Fruit fly (Drosophila melanogaster): ENCODE measurements around the gene CG15253.

The CG15253 gene

dm6 chr2L:15629596-15630168 is 13.5 kb upstream of the CG15253 start, which contains the start of gene CG18480 (continued):
- TF ChIP-seq tap (tag; optimal IDR thresholded peaks at IDR 0.05) (no peak), Eip74EF (GFP tag; optimal IDR thresholded peaks at IDR 0.05) (no peak), CG11456 (GFP tag; IDR thresholded peaks at IDR 0.05) (peak; percentile 73; the same call in 2 of the 3 replicates), CG11696 (GFP tag; IDR thresholded peaks at IDR 0.05) (0 out of 2 replicates have a peak, but pooled peaks have one; percentile 16), NC2β (GFP tag; optimal IDR thresholded peaks at IDR 0.05) (no peak), CG7556 (GFP tag; optimal IDR thresholded peaks at IDR 0.05) (no peak), sd (tag; optimal IDR thresholded peaks at IDR 0.05) (no peak), emc (GFP tag; optimal IDR thresholded peaks at IDR 0.05) (no peak), jing (GFP tag; optimal IDR thresholded peaks at IDR 0.05) (no peak), HHEX (GFP tag; optimal IDR thresholded peaks at IDR 0.05) (peak; percentile 25), Dfd (GFP tag; optimal IDR thresholded peaks at IDR 0.05) (no peak), Bteb2 (GFP tag; optimal IDR thresholded peaks at IDR 0.05) (no peak), Antp (GFP tag; optimal IDR thresholded peaks at IDR 0.05) (peak; percentile 55), nau (GFP tag; optimal IDR thresholded peaks at IDR 0.05) (no peak), CG9437 (GFP tag; optimal IDR thresholded peaks at IDR 0.05) (no peak), otp (GFP tag; IDR thresholded peaks at IDR 0.05) (0 out of 3 replicates have a peak, but pooled peaks have one; percentile 45), CG14014 (GFP tag; IDR thresholded peaks at IDR 0.05) (no peak), CG10147 (GFP tag; optimal IDR thresholded peaks at IDR 0.05) (no peak), CG4707 (GFP tag; optimal IDR thresholded peaks at IDR 0.05) (no peak), CG15601 (tag; optimal IDR thresholded peaks at IDR 0.05) (no peak), Opbp (GFP tag; IDR thresholded peaks at IDR 0.05; ENCODE audit: partially characterized antibody) (no peak), stwl (tag; optimal IDR thresholded peaks at IDR 0.05) (no peak), CG6813 (GFP tag; optimal IDR thresholded peaks at IDR 0.05) (no peak), Usf (GFP tag; optimal IDR thresholded peaks at IDR 0.05) (no peak), CG30020 (tag; optimal IDR thresholded peaks at IDR 0.05) (no peak), pan (optimal IDR thresholded peaks at IDR 0.05) (no peak), pan (GFP tag; optimal IDR thresholded peaks at IDR 0.05 in 1 of 2, IDR thresholded peaks at IDR 0.05 in 1 of 2) (peak in 1 of 2 experiments; percentile 46), Ets65A (GFP tag) (no peak), dysf (GFP tag; IDR thresholded peaks at IDR 0.05) (peak; percentile 27; the same call in 1 of the 3 replicates), zfh2 (GFP tag; optimal IDR thresholded peaks at IDR 0.05) (peak; percentile 58), CG1024 (GFP tag; IDR thresholded peaks at IDR 0.05) (no peak), Sry-β (GFP tag; optimal IDR thresholded peaks at IDR 0.05) (no peak), tin (GFP tag; optimal IDR thresholded peaks at IDR 0.05) (peak; percentile 28), fu2 (GFP tag; optimal IDR thresholded peaks at IDR 0.05) (peak; percentile 47), CG13123 (GFP tag; optimal IDR thresholded peaks at IDR 0.05) (no peak), caup (GFP tag; optimal IDR thresholded peaks at IDR 0.05; ENCODE audit: severe bottlenecking) (peak; percentile 45), CG2199 (GFP tag; IDR thresholded peaks at IDR 0.05) (no peak), tx (GFP tag; optimal IDR thresholded peaks at IDR 0.05) (no peak), da (GFP tag; optimal IDR thresholded peaks at IDR 0.05) (no peak), chn (GFP tag; optimal IDR thresholded peaks at IDR 0.05) (peak; percentile 25), nerfin-1 (tag; optimal IDR thresholded peaks at IDR 0.05) (no peak), NC2α (GFP tag; optimal IDR thresholded peaks at IDR 0.05) (no peak), CG12391 (tag; optimal IDR thresholded peaks at IDR 0.05) (no peak), CG16863 (GFP tag; optimal IDR thresholded peaks at IDR 0.05) (peak; percentile 0), MTF-1 (GFP tag; optimal IDR thresholded peaks at IDR 0.05; ENCODE audit: borderline replicate concordance) (no peak), CG2889 (GFP tag; IDR thresholded peaks at IDR 0.05) (0 out of 3 replicates have a peak, but pooled peaks have one; percentile 34), Poxn (GFP tag; IDR thresholded peaks at IDR 0.05) (no peak), Myb (GFP tag; optimal IDR thresholded peaks at IDR 0.05) (peak; percentile 21), Ada2b (GFP tag; IDR thresholded peaks at IDR 0.05) (no peak), CG8089 (GFP tag; optimal IDR thresholded peaks at IDR 0.05) (no peak)

All from whole organism, embryonic.